Fruit fly (Drosophila melanogaster) Kc167 (cell line): Measurements from ENCODE around the gene CG9630.

Source experiments
- Myc ChIP-seq: fragments of >200 bp; optimal IDR thresholded peaks from 2 replicates; lab custom pipeline; 2017; ENCODE audit warnings: missing external identifiers
- Sin3A ChIP-seq: fragments of >200 bp; optimal IDR thresholded peaks from 2 replicates; lab custom pipeline; 2018; ENCODE audit warnings: missing external identifiers
- h ChIP-seq: fragments of >200 bp; optimal IDR thresholded peaks from 3 replicates; lab custom pipeline; 2018; ENCODE audit warnings: missing external identifiers
- insv ChIP-seq: fragments of >200 bp; optimal IDR thresholded peaks from 3 replicates; lab custom pipeline; 2018; ENCODE audit warnings: missing external identifiers
- psq ChIP-seq: fragments of >200 bp; optimal IDR thresholded peaks from 2 replicates; lab custom pipeline; 2017; ENCODE audit warnings: missing external identifiers
- ttk ChIP-seq: sonication (Bioruptor generic); optimal IDR thresholded peaks from 2 replicates; lab custom pipeline; 2017; ENCODE audit warnings: missing external identifiers

Gene CG9630

DNA sequence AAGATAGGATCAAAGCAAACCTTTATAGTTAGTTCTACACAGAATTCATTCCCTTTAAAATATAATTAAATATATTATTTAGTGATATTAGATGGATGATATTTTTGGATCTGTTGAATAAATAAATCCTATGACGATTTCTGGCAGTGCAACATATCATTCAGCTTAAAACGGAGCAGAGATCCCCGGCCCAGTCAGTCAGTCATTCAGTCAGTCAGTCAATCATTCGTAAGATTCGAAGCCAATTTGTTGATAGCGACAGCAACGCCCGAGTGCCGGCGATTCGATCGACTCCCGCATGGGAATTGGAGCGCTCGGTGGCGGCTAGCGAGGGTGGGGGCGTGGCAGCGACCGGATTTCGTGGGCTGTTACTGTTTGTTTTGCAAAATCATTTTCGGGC, 10.3 kb upstream of the CG9630 start:
- no peak for TF ChIP-seq Sin3A
- TF ChIP-seq h (lab: Kevin White, UChicago), result no peak
- TF ChIP-seq Myc (lab: Kevin White, UChicago), result no peak
- TF ChIP-seq ttk (lab: Kevin White, UChicago), result no peak

DNA sequence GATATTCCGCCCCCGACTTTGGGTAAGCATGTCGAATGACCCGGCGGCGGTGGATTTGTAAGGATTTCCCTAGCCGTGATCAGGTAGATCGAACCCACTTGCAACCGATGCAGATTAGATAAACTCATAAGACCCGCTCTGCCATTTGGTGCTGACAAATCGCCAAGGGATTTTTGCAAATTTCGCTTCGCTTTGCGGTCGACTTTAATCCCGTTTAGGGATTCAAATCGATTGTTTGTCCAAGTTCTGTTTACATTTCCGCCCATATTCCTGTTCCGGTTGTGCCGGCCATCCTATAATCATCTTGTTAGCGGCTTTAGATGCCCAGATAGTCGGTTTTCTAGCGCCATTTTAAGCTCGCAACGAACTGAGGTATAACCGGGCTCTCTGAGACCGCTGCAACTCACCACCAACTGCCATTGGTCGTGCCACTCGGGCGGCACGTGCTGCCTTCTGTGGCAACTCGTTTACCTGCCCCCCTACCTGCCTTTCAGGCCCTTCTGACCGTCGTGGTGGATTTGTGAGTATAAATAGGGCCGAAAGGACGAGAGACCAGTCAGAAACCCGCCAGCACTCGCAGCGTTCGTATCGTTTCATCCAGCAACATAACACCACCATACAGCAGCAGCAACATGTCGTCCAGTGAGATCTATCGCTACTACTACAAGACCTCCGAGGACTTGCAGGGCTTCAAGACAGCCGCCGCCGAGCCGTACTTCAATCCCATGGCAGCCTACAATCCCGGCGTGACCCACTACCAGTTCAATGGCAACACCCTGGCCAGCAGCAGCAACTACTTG, 8.0 kb upstream of the CG9630 start, which contains the start of gene ato:
Gene ato, plus strand, starts transcription at position 559 of the 800 bp plus-strand sequence.
- TF ChIP-seq Sin3A (no peak), psq (no peak), Myc (lab: Kevin White, UChicago) (no peak), h (lab: Kevin White, UChicago) (no peak), insv (lab: Kevin White, UChicago) (no peak), ttk (lab: Kevin White, UChicago) (no peak)

DNA sequence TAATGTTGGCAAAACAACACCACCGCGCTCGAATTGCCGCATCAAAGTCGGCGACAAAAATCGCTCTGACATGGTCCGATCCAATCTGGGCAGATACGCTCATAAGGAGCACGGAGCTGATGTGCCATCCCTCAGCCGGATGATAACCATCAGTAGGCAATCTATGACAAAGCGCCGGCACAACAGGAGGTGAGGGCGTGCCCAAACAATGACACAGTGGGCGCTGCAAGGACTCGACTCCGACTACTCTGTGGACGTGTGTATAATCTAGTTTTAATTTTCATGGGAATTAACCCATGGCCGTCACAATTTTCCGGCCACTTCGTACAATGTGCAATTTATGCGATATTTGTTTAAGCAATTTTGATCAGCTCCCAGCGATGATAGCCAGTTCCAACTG, 5.3 kb upstream of the CG9630 start:
- no peak for TF ChIP-seq insv (lab: Kevin White, UChicago)
- TF ChIP-seq Myc (lab: Kevin White, UChicago), result no peak
- TF ChIP-seq h (lab: Kevin White, UChicago), result no peak
- TF ChIP-seq ttk (lab: Kevin White, UChicago), result no peak
- no peak for TF ChIP-seq psq
- no peak for TF ChIP-seq Sin3A

DNA sequence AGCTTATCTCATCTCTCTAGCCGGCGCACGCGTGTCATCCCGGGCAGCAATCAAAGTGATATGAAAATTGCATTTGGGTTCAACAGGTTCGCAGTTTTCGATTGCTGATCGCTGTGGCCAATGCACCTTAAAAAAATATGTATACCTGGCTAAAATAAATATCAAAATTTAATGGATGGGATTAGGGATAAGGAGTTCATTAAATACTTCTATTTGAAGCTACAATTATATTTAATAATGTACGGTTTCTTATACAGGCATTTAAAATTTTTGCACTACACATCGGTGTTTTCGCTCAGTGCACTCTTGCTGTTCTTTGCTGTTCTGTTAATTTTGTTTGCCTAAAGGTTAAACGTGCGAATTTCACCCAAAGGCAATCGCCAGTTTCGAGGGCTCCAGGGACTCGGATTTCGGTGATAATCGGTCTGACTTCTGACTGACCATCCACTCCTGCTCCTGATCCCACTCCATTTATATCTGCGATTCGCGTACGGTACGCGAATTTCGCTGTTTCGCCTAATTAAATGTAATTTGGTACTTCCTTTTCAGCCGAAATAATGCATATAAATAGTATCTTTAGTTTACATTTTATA, 3.0 kb upstream of the CG9630 start:
- TF ChIP-seq ttk (lab: Kevin White, UChicago), result no peak
- TF ChIP-seq Sin3A, result no peak
- no peak for TF ChIP-seq h (lab: Kevin White, UChicago)
- TF ChIP-seq Myc (lab: Kevin White, UChicago), result no peak
- no peak for TF ChIP-seq psq
- no peak for TF ChIP-seq insv (lab: Kevin White, UChicago)

DNA sequence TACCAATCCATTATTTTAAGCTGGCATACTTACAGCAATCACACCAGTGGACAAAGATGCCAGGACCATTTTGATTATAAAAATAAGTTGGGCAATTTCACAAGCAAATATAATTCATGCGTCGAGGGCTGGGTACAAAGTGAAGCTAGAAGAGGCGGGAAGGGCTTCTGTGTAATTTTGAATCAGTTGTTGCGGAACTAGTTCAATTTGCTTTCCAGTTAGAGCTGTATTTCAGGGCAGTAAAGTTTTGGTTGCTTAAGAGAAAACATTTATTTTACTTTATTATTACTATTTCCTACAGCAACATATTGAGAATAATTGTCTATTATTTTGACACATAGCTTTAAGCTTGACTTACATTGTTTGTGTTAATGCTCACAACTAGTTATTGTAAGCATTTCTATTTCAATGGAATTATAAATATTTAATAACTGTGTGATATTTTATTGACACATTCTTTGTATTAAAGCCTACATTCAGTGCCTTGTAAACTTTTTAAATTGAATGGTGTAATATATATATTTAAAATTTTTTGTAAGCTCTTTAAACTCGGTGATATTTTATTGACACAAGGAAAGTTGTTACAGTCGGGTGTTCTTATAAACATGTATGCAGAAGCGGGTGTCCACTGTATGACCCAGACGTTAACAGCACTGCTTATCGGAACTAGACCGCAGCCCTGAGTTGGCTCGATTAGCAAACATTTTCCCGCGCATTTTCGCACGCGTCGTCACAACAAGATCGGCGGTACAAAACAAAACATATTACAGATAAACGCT, 5.2 kb downstream of the CG9630 start, which contains the start of the genes RPA1 and Mcm2:
Gene RPA1, minus strand, starts transcription at position 150 of the 779 bp plus-strand sequence.
Gene Mcm2, plus strand, starts transcription at position 669 of the 779 bp plus-strand sequence.
- TF ChIP-seq h (lab: Kevin White, UChicago) (no peak), ttk (lab: Kevin White, UChicago) (no peak), psq (no peak), Myc (lab: Kevin White, UChicago) (no peak), insv (lab: Kevin White, UChicago) (no peak)

DNA sequence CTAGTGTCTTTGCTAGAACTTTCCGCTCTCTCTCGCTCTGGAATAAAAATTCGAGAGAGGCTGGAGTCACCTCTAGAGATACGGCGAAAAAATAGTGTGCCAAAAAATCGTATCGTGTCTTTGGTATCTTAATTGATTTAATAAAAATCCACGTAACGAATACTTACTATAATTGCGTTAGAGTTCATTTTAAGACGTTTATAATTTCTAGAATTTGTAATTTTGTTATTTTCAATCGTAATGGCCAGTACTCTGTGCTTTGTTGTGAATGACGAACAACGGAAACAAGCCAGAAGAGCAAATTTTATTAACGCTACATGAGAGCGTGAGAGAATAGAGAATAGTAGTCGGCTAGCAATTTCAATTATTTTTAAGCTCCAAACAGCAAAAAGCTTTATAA, 8.1 kb downstream of the CG9630 start:
- no peak for TF ChIP-seq psq
- TF ChIP-seq ttk (lab: Kevin White, UChicago), result no peak
- TF ChIP-seq h (lab: Kevin White, UChicago), result no peak
- no peak for TF ChIP-seq Sin3A
- no peak for TF ChIP-seq Myc (lab: Kevin White, UChicago)
- TF ChIP-seq insv (lab: Kevin White, UChicago), result no peak

DNA sequence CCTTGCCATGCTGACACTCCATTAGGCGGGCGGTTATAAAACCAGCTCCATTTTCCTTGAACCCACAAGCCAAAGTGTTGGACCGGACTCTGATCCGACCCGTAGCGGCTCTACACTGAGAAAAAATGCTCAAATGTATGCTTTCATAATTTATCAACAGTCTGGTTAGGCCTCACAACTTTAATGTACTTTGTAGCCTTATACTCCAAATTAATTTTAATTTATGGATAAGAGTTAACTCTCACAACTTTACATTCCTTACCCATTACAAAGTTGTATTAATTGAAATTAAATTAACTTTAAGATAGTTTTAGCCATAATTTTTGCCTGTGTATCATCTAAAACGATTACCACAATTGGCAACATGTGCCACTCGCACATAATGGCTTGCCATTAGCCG, 13.7 kb downstream of the CG9630 start:
- no peak for TF ChIP-seq Myc (lab: Kevin White, UChicago)
- TF ChIP-seq psq, result no peak
- TF ChIP-seq ttk (lab: Kevin White, UChicago), result no peak
- TF ChIP-seq insv (lab: Kevin White, UChicago), result no peak
- TF ChIP-seq Sin3A, result no peak
- no peak for TF ChIP-seq h (lab: Kevin White, UChicago)

DNA sequence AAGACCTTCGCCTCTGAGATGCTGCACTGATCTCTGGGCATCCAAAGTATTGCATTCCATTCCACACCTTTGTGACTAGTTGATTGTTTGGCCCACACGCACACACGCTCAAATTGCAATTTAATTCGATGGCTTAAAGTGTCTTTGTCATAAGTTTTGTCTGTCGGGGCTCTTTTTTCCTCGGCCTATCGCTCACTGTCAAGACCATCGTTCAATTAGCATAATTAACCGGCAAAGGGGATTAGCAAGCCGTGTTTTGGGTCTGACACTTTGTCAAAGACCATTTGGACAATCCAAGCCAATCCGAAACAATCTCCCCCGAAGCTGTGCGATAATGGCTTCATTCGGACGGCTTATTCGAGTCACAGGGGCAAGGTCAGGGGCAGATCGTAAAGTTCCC, 15.3 kb downstream of the CG9630 start:
- TF ChIP-seq Myc (lab: Kevin White, UChicago), result no peak
- TF ChIP-seq ttk (lab: Kevin White, UChicago), result no peak
- no peak for TF ChIP-seq insv (lab: Kevin White, UChicago)
- no peak for TF ChIP-seq Sin3A

DNA sequence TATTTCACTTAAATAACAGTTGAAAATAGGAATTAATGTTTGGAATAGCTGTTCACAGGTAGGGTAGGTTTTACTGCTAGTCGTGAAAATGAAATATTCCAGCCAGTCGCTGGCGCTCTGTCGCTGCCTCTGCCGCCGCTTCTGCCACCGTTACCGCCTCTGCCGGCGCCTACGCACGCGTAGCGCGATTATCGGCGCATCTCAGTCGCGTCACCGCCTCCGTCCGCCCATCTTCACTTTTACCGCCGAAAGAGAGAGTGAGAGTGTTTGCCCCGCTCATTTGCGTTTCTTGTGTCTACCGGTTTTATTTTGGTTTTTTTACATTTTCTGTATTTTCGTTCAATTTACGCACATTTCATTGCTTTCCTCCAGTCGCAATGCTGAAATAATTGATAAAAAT, 18.2 kb downstream of the CG9630 start:
- TF ChIP-seq psq, result no peak
- TF ChIP-seq Sin3A, result no peak
- no peak for TF ChIP-seq ttk (lab: Kevin White, UChicago)
- TF ChIP-seq Myc (lab: Kevin White, UChicago), result no peak
- no peak for TF ChIP-seq h (lab: Kevin White, UChicago)

DNA sequence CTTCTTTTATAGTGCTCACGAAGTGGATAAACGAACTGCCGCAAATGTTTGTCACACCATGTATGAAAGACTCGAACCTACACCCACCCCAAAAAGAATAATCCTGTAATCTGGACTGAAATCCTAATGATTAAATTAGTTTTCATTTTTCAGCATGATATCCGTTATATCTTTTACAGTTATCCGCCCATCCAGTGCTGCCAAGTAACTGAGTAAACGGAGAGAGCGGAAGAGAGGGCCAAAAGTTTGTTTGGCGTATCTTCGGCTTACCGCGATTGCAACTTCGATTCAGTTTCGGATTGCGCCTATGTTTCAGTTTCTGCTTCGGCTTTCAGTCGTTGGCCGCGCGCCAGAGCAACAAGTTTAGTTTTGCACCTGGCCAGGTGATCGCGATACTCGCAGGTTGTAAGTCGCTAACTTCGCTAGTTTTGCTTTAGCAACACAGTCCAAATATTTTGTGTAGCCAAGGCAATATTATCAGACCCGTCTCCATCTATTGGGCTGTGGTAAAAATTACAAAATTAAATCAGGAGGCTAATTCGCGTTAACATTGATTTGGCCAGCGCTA, 19.4 kb downstream of the CG9630 start, which contains the start of gene mtg:
Gene mtg, plus strand, starts transcription at position 332 of the 568 bp plus-strand sequence.
- TF ChIP-seq Sin3A, result no peak
- no peak for TF ChIP-seq ttk (lab: Kevin White, UChicago)
- TF ChIP-seq h (lab: Kevin White, UChicago), result no peak
- TF ChIP-seq Myc (lab: Kevin White, UChicago), result no peak
- no peak for TF ChIP-seq insv (lab: Kevin White, UChicago)
- no peak for TF ChIP-seq psq

DNA sequence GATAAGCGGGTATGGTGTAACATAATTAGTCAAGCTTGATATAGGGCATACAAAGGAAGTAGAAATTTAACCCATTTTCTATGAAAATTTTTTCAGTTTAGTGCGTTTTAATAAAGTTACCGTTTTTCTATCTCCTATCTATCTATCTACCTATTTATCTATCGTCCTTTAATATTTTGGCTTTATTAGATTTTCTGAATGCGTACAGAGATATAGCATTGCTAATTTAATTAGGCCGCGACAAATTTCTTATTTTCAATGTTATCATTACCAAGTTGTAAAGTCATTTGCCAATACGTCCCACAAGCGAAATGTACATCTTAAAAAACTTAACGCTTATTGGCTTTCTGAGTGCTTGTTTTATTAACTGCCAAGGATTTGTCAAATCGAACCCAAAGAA, 21.6 kb downstream of the CG9630 start, which contains the start of gene CG15864:
Gene CG15864, plus strand, starts transcription at position 301 of the 400 bp plus-strand sequence.
- TF ChIP-seq ttk (lab: Kevin White, UChicago), result no peak
- TF ChIP-seq h (lab: Kevin White, UChicago), result no peak
- no peak for TF ChIP-seq psq
- no peak for TF ChIP-seq Sin3A
- TF ChIP-seq Myc (lab: Kevin White, UChicago), result no peak
- TF ChIP-seq insv (lab: Kevin White, UChicago), result no peak
